Fruit fly (Drosophila melanogaster) whole organism, embryonic: ENCODE measurements around the gene dpp.

ENCODE experiments used
- Atf6 ChIP-seq: fragments of 200-800 bp; sonication (Bioruptor generic); IDR thresholded peaks from 2 replicates; pipeline ENCODE4 v1.3.6; 2022; ENCODE audit warnings: missing biosample characterization, missing genetic modification characterization
- CG10274 ChIP-seq: fragments of 200-800 bp; sonication (Bioruptor generic); optimal IDR thresholded peaks from 3 replicates; lab custom pipeline; 2017; ENCODE audit warnings: missing biosample characterization, mild to moderate bottlenecking, missing genetic modification characterization
- CG10366 ChIP-seq: fragments of 200-800 bp; sonication (Bioruptor generic); IDR thresholded peaks from 2 replicates; pipeline ENCODE4 v1.3.6; 2022; ENCODE audit warnings: missing biosample characterization, missing genetic modification characterization
- CG10431 ChIP-seq: fragments of 200-800 bp; sonication (Bioruptor generic); optimal IDR thresholded peaks from 3 replicates; lab custom pipeline; 2018; ENCODE audit warnings: missing biosample characterization, mild to moderate bottlenecking, missing genetic modification characterization
- CG11696 ChIP-seq: fragments of 200-800 bp; sonication (Bioruptor generic); IDR thresholded peaks from 2 replicates; pipeline ENCODE4 v1.3.6; 2022; ENCODE audit warnings: missing biosample characterization, missing genetic modification characterization
- CG12659 ChIP-seq: fragments of 200-800 bp; sonication (Bioruptor generic); optimal IDR thresholded peaks from 3 replicates; lab custom pipeline; 2017; ENCODE audit warnings: mild to moderate bottlenecking, missing biosample characterization, missing genetic modification reagents, missing genetic modification characterization
- CG13296 ChIP-seq: fragments of 200-800 bp; sonication (Bioruptor generic); optimal IDR thresholded peaks from 3 replicates; lab custom pipeline; 2018; ENCODE audit warnings: missing biosample characterization, mild to moderate bottlenecking, missing genetic modification characterization
- CG17328 ChIP-seq: fragments of 200-800 bp; sonication (Bioruptor generic); IDR thresholded peaks from 2 replicates; pipeline ENCODE4 v1.3.6; 2022; ENCODE audit warnings: missing biosample characterization, missing genetic modification characterization
- CG18011 ChIP-seq: fragments of 200-800 bp; sonication (Bioruptor generic); optimal IDR thresholded peaks from 2 replicates; lab custom pipeline; 2017; ENCODE audit warnings: missing biosample characterization, missing genetic modification characterization, mild to moderate bottlenecking, moderate library complexity, missing genotype
- CG18599 ChIP-seq: fragments of 200-800 bp; sonication (Bioruptor generic); optimal IDR thresholded peaks from 3 replicates; lab custom pipeline; 2017; ENCODE audit warnings: missing biosample characterization, missing genetic modification characterization, mild to moderate bottlenecking, moderate library complexity, missing genetic modification reagents
- CG2202 ChIP-seq: fragments of 200-800 bp; sonication (Bioruptor generic); optimal IDR thresholded peaks from 2 replicates; lab custom pipeline; 2018; ENCODE audit warnings: missing biosample characterization, mild to moderate bottlenecking, missing genetic modification characterization
- CG30020 ChIP-seq: fragments of 200-800 bp; optimal IDR thresholded peaks from 2 replicates; lab custom pipeline; 2019; ENCODE audit warnings: missing biosample characterization, mild to moderate bottlenecking, missing genetic modification characterization, moderate library complexity
- CG34376 ChIP-seq: fragments of 200-800 bp; sonication (Bioruptor generic); optimal IDR thresholded peaks from 2 replicates; lab custom pipeline; 2018; ENCODE audit warnings: missing biosample characterization, mild to moderate bottlenecking, missing genetic modification characterization
- CG4730 ChIP-seq: fragments of 200-800 bp; sonication (Bioruptor generic); IDR thresholded peaks from 2 replicates; pipeline ENCODE4 v1.3.6; 2022; ENCODE audit warnings: missing biosample characterization, missing genetic modification characterization
- CG5180 ChIP-seq: fragments of 200-800 bp; sonication (Bioruptor generic); optimal IDR thresholded peaks from 3 replicates; lab custom pipeline; 2017; ENCODE audit warnings: missing biosample characterization, missing genetic modification characterization, mild to moderate bottlenecking, moderate library complexity, missing genetic modification reagents
- CG6791 ChIP-seq: fragments of 200-800 bp; sonication (Bioruptor generic); IDR thresholded peaks from 3 replicates; pipeline ENCODE4 v1.3.6; 2022; ENCODE audit warnings: missing biosample characterization, missing genetic modification characterization; ENCODE audit not compliant: partially characterized antibody
- CG7987 ChIP-seq: fragments of 200-800 bp; sonication (Bioruptor generic); optimal IDR thresholded peaks from 2 replicates; lab custom pipeline; 2018; ENCODE audit warnings: missing biosample characterization, mild to moderate bottlenecking, missing genetic modification characterization, moderate library complexity
- Dll ChIP-seq: fragments of 200-800 bp; sonication (Bioruptor generic); IDR thresholded peaks from 4 replicates; pipeline ENCODE4 v1.3.6; 2022; ENCODE audit warnings: missing biosample characterization, missing genetic modification characterization; ENCODE audit not compliant: partially characterized antibody
- Doc2 ChIP-seq: fragments of 200-800 bp; sonication (Bioruptor generic); IDR thresholded peaks from 2 replicates; pipeline ENCODE4 v1.3.6; 2022; ENCODE audit warnings: missing biosample characterization, missing genetic modification characterization
- Dp ChIP-seq: fragments of 200-800 bp; sonication (Bioruptor generic); optimal IDR thresholded peaks from 2 replicates; lab custom pipeline; 2018; ENCODE audit warnings: missing biosample characterization, mild to moderate bottlenecking, missing genetic modification characterization, moderate library complexity
- E2f2 ChIP-seq: fragments of 200-800 bp; sonication (Bioruptor generic); IDR thresholded peaks from 2 replicates; pipeline ENCODE4 v1.3.6; 2022; ENCODE audit warnings: missing biosample characterization, missing genetic modification characterization
- Eip74EF ChIP-seq, 2 experiments: fragments of 200-800 bp in 1 of 2; fragments of >200 bp in 1 of 2; sonication (Bioruptor generic) in 1 of 2; optimal IDR thresholded peaks; 2 replicates each; lab custom pipeline; 2017 to 2019; ENCODE audit warnings: missing biosample characterization in 2 of 2, missing genetic modification characterization in 2 of 2, mild to moderate bottlenecking in 1 of 2, moderate library complexity in 1 of 2
- Gug ChIP-seq: fragments of 200-800 bp; sonication (Bioruptor generic); IDR thresholded peaks from 4 replicates; pipeline ENCODE4 v1.3.6; 2022; ENCODE audit warnings: missing biosample characterization, missing genetic modification characterization
- H2.0 ChIP-seq: fragments of 200-800 bp; sonication (Bioruptor generic); IDR thresholded peaks from 2 replicates; pipeline ENCODE4 v1.3.6; 2022; ENCODE audit warnings: missing biosample characterization, missing genetic modification characterization
- HHEX ChIP-seq: fragments of 200-800 bp; sonication (Bioruptor generic); optimal IDR thresholded peaks from 3 replicates; lab custom pipeline; 2017; ENCODE audit warnings: missing biosample characterization, mild to moderate bottlenecking, missing genetic modification characterization, missing genetic modification reagents
- Myb ChIP-seq: fragments of 200-800 bp; sonication (Bioruptor generic); optimal IDR thresholded peaks from 2 replicates; lab custom pipeline; 2016; ENCODE audit warnings: missing biosample characterization, missing genetic modification characterization
- NC2α ChIP-seq: fragments of 200-800 bp; sonication (Bioruptor generic); optimal IDR thresholded peaks from 2 replicates; lab custom pipeline; 2016; ENCODE audit warnings: missing biosample characterization, missing genetic modification characterization
- Neu2 ChIP-seq: fragments of 200-800 bp; sonication (Bioruptor generic); optimal IDR thresholded peaks from 3 replicates; lab custom pipeline; 2016; ENCODE audit warnings: missing biosample characterization, missing genetic modification characterization, borderline replicate concordance
- Oaz ChIP-seq: fragments of 200-800 bp; sonication (Bioruptor generic); IDR thresholded peaks from 2 replicates; pipeline ENCODE4 v1.3.6; 2022; ENCODE audit warnings: missing biosample characterization, missing genetic modification characterization
- Rx ChIP-seq: fragments of 200-800 bp; sonication (Bioruptor generic); IDR thresholded peaks from 2 replicates; pipeline ENCODE4 v1.3.6; 2022; ENCODE audit warnings: missing biosample characterization, missing genetic modification characterization
- Sox100B ChIP-seq: fragments of 200-800 bp; sonication (Bioruptor generic); optimal IDR thresholded peaks from 3 replicates; lab custom pipeline; 2018; ENCODE audit warnings: missing biosample characterization, mild to moderate bottlenecking, missing genetic modification characterization
- Taf1 ChIP-seq: fragments of 200-800 bp; sonication (Bioruptor generic); IDR thresholded peaks from 2 replicates; pipeline ENCODE4 v1.3.6; 2022; ENCODE audit warnings: missing biosample characterization, missing genetic modification characterization
- Vsx1 ChIP-seq: fragments of 200-800 bp; sonication (Bioruptor generic); optimal IDR thresholded peaks from 2 replicates; lab custom pipeline; 2017; ENCODE audit warnings: missing biosample characterization, mild to moderate bottlenecking, missing genetic modification characterization, missing genetic modification reagents
- aop ChIP-seq: fragments of 200-800 bp; sonication (Bioruptor generic); IDR thresholded peaks from 2 replicates; pipeline ENCODE4 v1.3.6; 2022; ENCODE audit warnings: missing biosample characterization, missing genetic modification characterization
- ash1 ChIP-seq: fragments of 200-800 bp; sonication (Bioruptor generic); optimal IDR thresholded peaks from 2 replicates; lab custom pipeline; 2018; ENCODE audit warnings: missing biosample characterization, mild to moderate bottlenecking, missing genetic modification characterization
- cg ChIP-seq: fragments of 200-800 bp; sonication (Bioruptor generic); optimal IDR thresholded peaks from 3 replicates; lab custom pipeline; 2019; ENCODE audit warnings: missing biosample characterization, mild to moderate bottlenecking, missing genetic modification characterization, moderate library complexity
- chinmo ChIP-seq: fragments of 200-800 bp; sonication (Bioruptor generic); IDR thresholded peaks from 4 replicates; pipeline ENCODE4 v1.3.6; 2022; ENCODE audit warnings: missing biosample characterization, missing genetic modification characterization; ENCODE audit not compliant: partially characterized antibody
- chn ChIP-seq: fragments of 200-800 bp; sonication (Bioruptor generic); optimal IDR thresholded peaks from 2 replicates; lab custom pipeline; 2016; ENCODE audit warnings: missing biosample characterization, missing genetic modification characterization
- dpn ChIP-seq, 2 experiments: fragments of 200-800 bp; sonication (Bioruptor generic); optimal IDR thresholded peaks; 3 replicates each; lab custom pipeline; 2016; ENCODE audit warnings: missing biosample characterization in 2 of 2, missing genetic modification characterization in 2 of 2
- exex ChIP-seq: fragments of 200-800 bp; sonication (Bioruptor generic); optimal IDR thresholded peaks from 4 replicates; lab custom pipeline; 2018; ENCODE audit warnings: missing biosample characterization, mild to moderate bottlenecking, missing genetic modification characterization, moderate library complexity
- fd96Cb ChIP-seq: fragments of 200-800 bp; sonication (Bioruptor generic); optimal IDR thresholded peaks from 2 replicates; lab custom pipeline; 2018; ENCODE audit warnings: missing biosample characterization, mild to moderate bottlenecking, missing genetic modification characterization, moderate library complexity
- fru ChIP-seq: fragments of >200 bp; optimal IDR thresholded peaks from 2 replicates; lab custom pipeline; 2017
- gcm2 ChIP-seq: fragments of 200-800 bp; sonication (Bioruptor generic); optimal IDR thresholded peaks from 2 replicates; lab custom pipeline; 2016; ENCODE audit warnings: missing biosample characterization, missing genetic modification characterization
- hth ChIP-seq: fragments of >200 bp; optimal IDR thresholded peaks from 2 replicates; lab custom pipeline; 2017; ENCODE audit warnings: inconsistent platforms
- jing ChIP-seq: fragments of 200-800 bp; sonication (Bioruptor generic); optimal IDR thresholded peaks from 2 replicates; lab custom pipeline; 2018; ENCODE audit warnings: missing biosample characterization, mild to moderate bottlenecking, missing genetic modification characterization
- kni ChIP-seq: fragments of 200-800 bp; sonication (Bioruptor generic); optimal IDR thresholded peaks from 3 replicates; lab custom pipeline; 2017; ENCODE audit warnings: mild to moderate bottlenecking, missing biosample characterization, missing genetic modification reagents, missing genetic modification characterization
- nau ChIP-seq: fragments of 200-800 bp; sonication (Bioruptor generic); optimal IDR thresholded peaks from 3 replicates; lab custom pipeline; 2017; ENCODE audit warnings: missing biosample characterization, mild to moderate bottlenecking, missing genetic modification characterization, missing genetic modification reagents
- oc ChIP-seq: fragments of 200-800 bp; sonication (Bioruptor generic); optimal IDR thresholded peaks from 2 replicates; lab custom pipeline; 2018; ENCODE audit warnings: missing biosample characterization, mild to moderate bottlenecking, missing genetic modification characterization, moderate library complexity
- onecut ChIP-seq: fragments of 200-800 bp; sonication (Bioruptor generic); IDR thresholded peaks from 2 replicates; pipeline ENCODE4 v1.3.6; 2022; ENCODE audit warnings: missing biosample characterization, missing genetic modification characterization
- rib ChIP-seq: fragments of 200-800 bp; sonication (Bioruptor generic); IDR thresholded peaks from 2 replicates; pipeline ENCODE4 v1.3.6; 2022; ENCODE audit warnings: missing biosample characterization, missing genetic modification characterization

dpp gene

dm6 chr2L:2494515-2495098 lies 66.4 kb downstream of the dpp start (continued):
- TF ChIP-seq HHEX (GFP tag; lab: Kevin White, UChicago) (peak; percentile 17), NC2α (GFP tag; lab: Kevin White, UChicago) (no peak), rib (GFP tag; lab: Robert Waterston, UW) (no peak), hth (no peak), H2.0 (GFP tag; lab: Robert Waterston, UW) (no peak), Dp (GFP tag; lab: Kevin White, UChicago) (no peak), Vsx1 (peak; percentile 30), onecut (GFP tag; lab: Robert Waterston, UW) (0 out of 2 replicates have a peak, but pooled peaks have one; percentile 24), Atf6 (GFP tag; lab: Robert Waterston, UW) (no peak), Neu2 (GFP tag; lab: Kevin White, UChicago) (no peak), ash1 (GFP tag; lab: Kevin White, UChicago) (no peak), nau (peak; percentile 33), dpn (GFP tag; optimal IDR thresholded peaks at IDR 0.05; lab: Kevin White, UChicago) (peak in 1 of 2 experiments; percentile 32), Gug (GFP tag; lab: Robert Waterston, UW) (no peak), chinmo (no peak), CG13296 (GFP tag; lab: Kevin White, UChicago) (no peak), Dll (no peak), CG11696 (GFP tag; lab: Robert Waterston, UW) (no peak), Eip74EF (GFP tag; optimal IDR thresholded peaks at IDR 0.05; lab: Kevin White, UChicago) (peak in 1 of 2 experiments; percentile 24), CG4730 (no peak), Taf1 (GFP tag; lab: Robert Waterston, UW) (no peak), Myb (GFP tag; lab: Kevin White, UChicago) (no peak), CG18599 (GFP tag; lab: Kevin White, UChicago) (peak; percentile 46), fd96Cb (tag; lab: Kevin White, UChicago) (no peak), cg (GFP tag; lab: Kevin White, UChicago) (no peak), kni (GFP tag; lab: Kevin White, UChicago) (peak; percentile 15), CG18011 (GFP tag; lab: Kevin White, UChicago) (no peak), aop (GFP tag; lab: Robert Waterston, UW) (no peak), CG7987 (GFP tag; lab: Kevin White, UChicago) (peak; percentile 16), fru (lab: Kevin White, UChicago) (no peak), CG5180 (GFP tag; lab: Kevin White, UChicago) (no peak), CG12659 (GFP tag; lab: Kevin White, UChicago) (no peak), Oaz (no peak), gcm2 (GFP tag; lab: Kevin White, UChicago) (no peak), chn (GFP tag; lab: Kevin White, UChicago) (no peak), CG6791 (no peak), CG34376 (no peak), Rx (GFP tag; lab: Robert Waterston, UW) (no peak), CG17328 (no peak), CG10366 (GFP tag; lab: Robert Waterston, UW) (no peak), CG10274 (no peak), exex (tag; lab: Kevin White, UChicago) (no peak), jing (no peak), CG2202 (tag; lab: Kevin White, UChicago) (peak; percentile 42), CG30020 (no peak), Sox100B (GFP tag; lab: Kevin White, UChicago) (peak; percentile 51), CG10431 (no peak), E2f2 (GFP tag; lab: Robert Waterston, UW) (no peak), oc (tag; lab: Kevin White, UChicago) (no peak), Doc2 (GFP tag; lab: Robert Waterston, UW) (no peak)
